Fruit fly (Drosophila melanogaster): Measurements from ENCODE around the gene CG10237.

The CG10237 gene

dm6 chr2L:19480406-19481334, 38.1 kb upstream of the CG10237 start (continued):
- TF ChIP-seq ham (GFP tag; IDR thresholded peaks at IDR 0.05) (no peak), D19B (GFP tag; optimal IDR thresholded peaks at IDR 0.05) (peak; percentile 48), Lim3 (GFP tag; IDR thresholded peaks at IDR 0.05) (no peak), CG7839 (tag; optimal IDR thresholded peaks at IDR 0.05) (no peak), CG16813 (GFP tag; IDR thresholded peaks at IDR 0.05; ENCODE audit: partially characterized antibody) (peak; percentile 41; the same call in 1 of the 3 replicates), lola (GFP tag; optimal IDR thresholded peaks at IDR 0.05) (peak in 1 of 3 experiments; percentile 53), tin (GFP tag; optimal IDR thresholded peaks at IDR 0.05) (no peak), dm (GFP tag; optimal IDR thresholded peaks at IDR 0.05) (no peak), Lhr (GFP tag; optimal IDR thresholded peaks at IDR 0.05) (no peak), kay (GFP tag; optimal IDR thresholded peaks at IDR 0.05) (no peak), Mad (GFP tag; optimal IDR thresholded peaks at IDR 0.05) (no peak), gem (tag; optimal IDR thresholded peaks at IDR 0.05) (no peak), CG3726 (GFP tag; IDR thresholded peaks at IDR 0.05) (no peak), CG17186 (GFP tag; optimal IDR thresholded peaks at IDR 0.05) (no peak), CG6683 (GFP tag; optimal IDR thresholded peaks at IDR 0.05) (no peak), CG16779 (GFP tag; IDR thresholded peaks at IDR 0.05) (no peak), Spps (tag; optimal IDR thresholded peaks at IDR 0.05) (no peak), CG4360 (GFP tag; IDR thresholded peaks at IDR 0.05) (no peak), twi (tag; optimal IDR thresholded peaks at IDR 0.05) (no peak), CG32772 (GFP tag; IDR thresholded peaks at IDR 0.05) (no peak), CG15073 (GFP tag; optimal IDR thresholded peaks at IDR 0.05) (no peak), eyg (GFP tag; optimal IDR thresholded peaks at IDR 0.05) (no peak), Adf1 (GFP tag; IDR thresholded peaks at IDR 0.05) (no peak), CG1024 (GFP tag; IDR thresholded peaks at IDR 0.05) (no peak), Scr (GFP tag; IDR thresholded peaks at IDR 0.05; ENCODE audit: partially characterized antibody) (no peak; the same call in 1 of the 2 replicates), CG5245 (GFP tag; optimal IDR thresholded peaks at IDR 0.05) (no peak), CTCF (GFP tag; optimal IDR thresholded peaks at IDR 0.05) (no peak), Dll (GFP tag; IDR thresholded peaks at IDR 0.05; ENCODE audit: partially characterized antibody) (0 out of 4 replicates have a peak, but pooled peaks have one; percentile 15), unpg (GFP tag; optimal IDR thresholded peaks at IDR 0.05) (no peak), hkb (optimal IDR thresholded peaks at IDR 0.05) (no peak), hkb (GFP tag; IDR thresholded peaks at IDR 0.05) (peak; percentile 36; the same call in 1 of the 2 replicates), CG15479 (GFP tag; optimal IDR thresholded peaks at IDR 0.05) (no peak), CG6272 (GFP tag; IDR thresholded peaks at IDR 0.05) (0 out of 2 replicates have a peak, but pooled peaks have one; percentile 28), pb (GFP tag; optimal IDR thresholded peaks at IDR 0.05) (no peak), CG12155 (GFP tag; optimal IDR thresholded peaks at IDR 0.05) (no peak), so (GFP tag; IDR thresholded peaks at IDR 0.05) (no peak), CG3995 (GFP tag; optimal IDR thresholded peaks at IDR 0.05) (no peak), Hand (GFP tag; optimal IDR thresholded peaks at IDR 0.05) (no peak), CG10543 (GFP tag; optimal IDR thresholded peaks at IDR 0.05) (no peak), sim (GFP tag; IDR thresholded peaks at IDR 0.05) (no peak), sens (GFP tag) (peak; percentile 67), NC2β (GFP tag; optimal IDR thresholded peaks at IDR 0.05) (no peak), gcm (GFP tag; optimal IDR thresholded peaks at IDR 0.05) (no peak), CG4820 (GFP tag; optimal IDR thresholded peaks at IDR 0.05) (no peak), CG3847 (GFP tag; IDR thresholded peaks at IDR 0.05) (no peak), HLH4C (GFP tag; IDR thresholded peaks at IDR 0.05; ENCODE audit: partially characterized antibody) (peak; percentile 38; the same call in 1 of the 3 replicates), CG7271 (tag; optimal IDR thresholded peaks at IDR 0.05) (no peak), CG8944 (GFP tag; optimal IDR thresholded peaks at IDR 0.05) (no peak), CG12071 (GFP tag; optimal IDR thresholded peaks at IDR 0.05) (no peak), CG4854 (GFP tag; optimal IDR thresholded peaks at IDR 0.05) (no peak)
